Fruit fly (Drosophila melanogaster) whole organism, pupa: ENCODE results near the gene RpS13.

Experiments
- CG17806 ChIP-seq: fragments of 200-800 bp; sonication (Bioruptor generic); optimal IDR thresholded peaks from 2 replicates; lab custom pipeline; 2018; ENCODE audit warnings: missing biosample characterization, mild to moderate bottlenecking, missing genetic modification characterization, moderate library complexity
- CG34367 ChIP-seq: fragments of 200-800 bp; sonication (Bioruptor generic); optimal IDR thresholded peaks from 2 replicates; lab custom pipeline; 2018; ENCODE audit warnings: missing biosample characterization, mild to moderate bottlenecking, missing genetic modification characterization
- CG4496 ChIP-seq: fragments of 200-800 bp; sonication (Bioruptor generic); IDR thresholded peaks from 3 replicates; pipeline ENCODE4 v1.3.6; 2022; ENCODE audit warnings: missing biosample characterization, missing genetic modification characterization
- EcR ChIP-seq: fragments of 200-800 bp; sonication (Bioruptor generic); optimal IDR thresholded peaks from 3 replicates; lab custom pipeline; 2019; ENCODE audit warnings: missing biosample characterization, missing genetic modification characterization, mild to moderate bottlenecking, moderate library complexity, missing genetic modification reagents
- Ets98B ChIP-seq: fragments of 200-800 bp; sonication (Bioruptor generic); IDR thresholded peaks from 2 replicates; pipeline ENCODE4 v1.3.6; 2022; ENCODE audit warnings: missing biosample characterization, missing genetic modification characterization
- Pif1B ChIP-seq: fragments of 200-800 bp; sonication (Bioruptor generic); optimal IDR thresholded peaks from 3 replicates; lab custom pipeline; 2016; ENCODE audit warnings: missing biosample characterization, missing genetic modification characterization
- gl ChIP-seq: fragments of 200-800 bp; sonication (Bioruptor generic); optimal IDR thresholded peaks from 2 replicates; lab custom pipeline; 2018; ENCODE audit warnings: missing biosample characterization, mild to moderate bottlenecking, missing genetic modification characterization

DNA sequence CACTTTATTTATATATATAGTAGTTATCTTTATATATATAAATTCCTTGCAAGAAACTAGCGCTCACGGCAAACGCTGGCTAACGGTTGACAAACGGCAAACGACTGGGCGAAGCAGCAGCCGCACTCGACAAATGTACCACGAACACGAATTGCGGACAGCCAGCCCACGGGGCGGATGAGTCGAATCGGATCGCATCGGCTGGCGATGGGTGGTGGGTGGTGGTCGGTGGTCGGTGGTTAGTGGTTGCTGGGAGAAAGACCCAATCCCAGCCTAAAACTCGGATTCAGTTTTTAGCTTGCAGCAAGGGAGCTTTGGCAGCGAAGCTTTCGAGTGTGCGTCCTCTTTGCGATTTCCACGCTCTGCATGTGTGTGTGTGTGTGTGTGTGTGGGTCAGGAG is 39.3 kb downstream of the RpS13 start, which contains the start of gene CG7781:
- TF ChIP-seq CG34367 (tag; lab: Kevin White, UChicago) (no peak), Pif1B (GFP tag; lab: Kevin White, UChicago) (no peak), gl (no peak), EcR (GFP tag; lab: Kevin White, UChicago) (no peak), CG4496 (peak; percentile 51; the same call in 2 of the 3 replicates), CG17806 (tag; lab: Kevin White, UChicago) (no peak), Ets98B (GFP tag; lab: Robert Waterston, UW) (peak; percentile 46; the same call in 1 of the 2 replicates)
